Worm (Caenorhabditis elegans) whole organism, L3 larva: ENCODE measurements around the gene parn-2.
A peak's percentile ranks its signal among the peaks of the same experiment; 100 is the strongest.

ENCODE experiments used
- R02D3.7 ChIP-seq: fragments of 150-350 bp; optimal IDR thresholded peaks from 2 replicates; lab custom pipeline; 2014; ENCODE audit warnings: missing biosample characterization, missing genetic modification characterization
- ZK546.5 ChIP-seq: sonication (generic microtip); optimal IDR thresholded peaks from 2 replicates; lab custom pipeline; 2017; ENCODE audit warnings: missing biosample characterization, missing genetic modification characterization
- aly-2 ChIP-seq: fragments of 150-350 bp; optimal IDR thresholded peaks from 2 replicates; lab custom pipeline; 2014; ENCODE audit warnings: missing biosample characterization, missing genetic modification characterization
- ama-1 ChIP-seq: fragments of 150-350 bp; optimal IDR thresholded peaks from 2 replicates; lab custom pipeline; 2018
- ceh-16 ChIP-seq: sonication (generic microtip); optimal IDR thresholded peaks from 2 replicates; lab custom pipeline; 2017; ENCODE audit warnings: missing biosample characterization, missing genetic modification characterization
- ceh-28 ChIP-seq: fragments of 150-350 bp; optimal IDR thresholded peaks from 2 replicates; lab custom pipeline; 2014; ENCODE audit warnings: missing biosample characterization, missing genetic modification reagents, missing genetic modification characterization
- ceh-82 ChIP-seq: fragments of 150-350 bp; optimal IDR thresholded peaks from 2 replicates; lab custom pipeline; 2014; ENCODE audit warnings: missing biosample characterization, missing genetic modification characterization
- ceh-9 ChIP-seq: sonication (generic microtip); optimal IDR thresholded peaks from 2 replicates; lab custom pipeline; 2018; ENCODE audit warnings: missing biosample characterization, missing genetic modification characterization
- daf-12 ChIP-seq: fragments of 150-350 bp; optimal IDR thresholded peaks from 2 replicates; lab custom pipeline; 2014; ENCODE audit warnings: missing biosample characterization, missing genetic modification reagents, missing genetic modification characterization
- egl-27 ChIP-seq: sonication (generic microtip); optimal IDR thresholded peaks from 4 replicates; lab custom pipeline; 2017; ENCODE audit warnings: missing biosample characterization, missing genetic modification reagents, missing genetic modification characterization
- egl-5 ChIP-seq: fragments of 150-350 bp; optimal IDR thresholded peaks from 2 replicates; lab custom pipeline; 2017; ENCODE audit warnings: missing biosample characterization, missing genetic modification reagents, missing genetic modification characterization, inconsistent platforms
- elt-1 ChIP-seq: fragments of 150-350 bp; optimal IDR thresholded peaks from 2 replicates; lab custom pipeline; 2014; ENCODE audit warnings: missing biosample characterization, missing genetic modification characterization
- elt-2 ChIP-seq: sonication (generic microtip); optimal IDR thresholded peaks from 2 replicates; lab custom pipeline; 2016; ENCODE audit warnings: missing genetic modification reagents, mild to moderate bottlenecking, missing genetic modification characterization, missing compliant biosample characterization
- elt-3 ChIP-seq, 3 experiments: fragments of 150-350 bp in 1 of 3; sonication (generic microtip) in 2 of 3; optimal IDR thresholded peaks; 2 replicates in 2 of 3; 4 replicates in 1 of 3; lab custom pipeline; 2014 to 2017; ENCODE audit warnings: missing biosample characterization in 3 of 3, missing genetic modification characterization in 3 of 3
- eor-1 ChIP-seq, 2 experiments: fragments of 150-350 bp; optimal IDR thresholded peaks; 2 replicates each; lab custom pipeline; 2014 to 2018; ENCODE audit warnings: missing biosample characterization in 2 of 2, missing genetic modification characterization in 2 of 2
- fkh-10 ChIP-seq: sonication (generic microtip); optimal IDR thresholded peaks from 2 replicates; lab custom pipeline; 2017; ENCODE audit warnings: missing biosample characterization, missing genetic modification reagents, missing genetic modification characterization
- fkh-2 ChIP-seq: fragments of 150-350 bp; optimal IDR thresholded peaks from 2 replicates; lab custom pipeline; 2014; ENCODE audit warnings: missing biosample characterization, missing genetic modification reagents, missing genetic modification characterization
- fos-1 ChIP-seq: fragments of 150-350 bp; optimal IDR thresholded peaks from 2 replicates; lab custom pipeline; 2014; ENCODE audit warnings: missing biosample characterization, missing genetic modification characterization
- hmg-11 ChIP-seq: sonication (generic microtip); optimal IDR thresholded peaks from 2 replicates; lab custom pipeline; 2016; ENCODE audit warnings: missing genetic modification characterization, missing compliant biosample characterization
- jun-1 ChIP-seq: fragments of 150-350 bp; optimal IDR thresholded peaks from 2 replicates; lab custom pipeline; 2014; ENCODE audit warnings: missing biosample characterization, missing genetic modification reagents, missing genetic modification characterization
- lin-15B ChIP-seq: fragments of 150-350 bp; optimal IDR thresholded peaks from 2 replicates; lab custom pipeline; 2014; ENCODE audit warnings: missing biosample characterization, missing genetic modification characterization
- lin-39 ChIP-seq: fragments of 150-350 bp; optimal IDR thresholded peaks from 2 replicates; lab custom pipeline; 2018; ENCODE audit warnings: missing biosample characterization, missing genetic modification reagents, missing genetic modification characterization
- lsy-12 ChIP-seq: sonication (generic microtip); optimal IDR thresholded peaks from 2 replicates; lab custom pipeline; 2016; ENCODE audit warnings: mild to moderate bottlenecking, missing genetic modification characterization, missing compliant biosample characterization
- mdl-1 ChIP-seq: fragments of 150-350 bp; optimal IDR thresholded peaks from 2 replicates; lab custom pipeline; 2014; ENCODE audit warnings: missing biosample characterization, missing genetic modification characterization
- mml-1 ChIP-seq: fragments of 150-350 bp; sonication (generic microtip); optimal IDR thresholded peaks from 3 replicates; lab custom pipeline; 2014; ENCODE audit warnings: missing biosample characterization, missing genetic modification characterization
- nfya-1 ChIP-seq: sonication (generic microtip); optimal IDR thresholded peaks from 2 replicates; lab custom pipeline; 2017; ENCODE audit warnings: missing genetic modification characterization, mild to moderate bottlenecking, missing compliant biosample characterization, antibody characterized with exemption, moderate library complexity; ENCODE audit not compliant: insufficient read depth
- nhr-11 ChIP-seq: fragments of 150-350 bp; optimal IDR thresholded peaks from 2 replicates; lab custom pipeline; 2014; ENCODE audit warnings: missing biosample characterization, missing genetic modification characterization
- nhr-12 ChIP-seq: fragments of 150-350 bp; optimal IDR thresholded peaks from 2 replicates; lab custom pipeline; 2014; ENCODE audit warnings: missing biosample characterization, missing genetic modification characterization
- nhr-23 ChIP-seq: fragments of 150-350 bp; optimal IDR thresholded peaks from 2 replicates; lab custom pipeline; 2014; ENCODE audit warnings: missing biosample characterization, missing genetic modification reagents, missing genetic modification characterization
- nhr-237 ChIP-seq: fragments of 150-350 bp; optimal IDR thresholded peaks from 2 replicates; lab custom pipeline; 2014; ENCODE audit warnings: missing biosample characterization, missing genetic modification characterization
- nhr-25 ChIP-seq: sonication (generic microtip); optimal IDR thresholded peaks from 2 replicates; lab custom pipeline; 2017; ENCODE audit warnings: missing biosample characterization, missing genetic modification characterization
- nhr-28 ChIP-seq: fragments of 150-350 bp; optimal IDR thresholded peaks from 2 replicates; lab custom pipeline; 2014; ENCODE audit warnings: missing biosample characterization, missing genetic modification characterization
- nhr-43 ChIP-seq: sonication (generic microtip); optimal IDR thresholded peaks from 2 replicates; lab custom pipeline; 2016; ENCODE audit warnings: mild to moderate bottlenecking, missing genetic modification characterization, missing compliant biosample characterization; ENCODE audit not compliant: poor library complexity, severe bottlenecking
- nhr-67 ChIP-seq: fragments of 150-350 bp; optimal IDR thresholded peaks from 2 replicates; lab custom pipeline; 2014; ENCODE audit warnings: missing biosample characterization, missing genetic modification characterization
- nhr-76 ChIP-seq: fragments of 150-350 bp; sonication (generic microtip); optimal IDR thresholded peaks from 5 replicates; lab custom pipeline; 2014; ENCODE audit warnings: missing biosample characterization, missing genetic modification characterization
- nhr-77 ChIP-seq: fragments of 150-350 bp; optimal IDR thresholded peaks from 2 replicates; lab custom pipeline; 2014; ENCODE audit warnings: missing biosample characterization, missing genetic modification characterization
- pha-4 ChIP-seq: fragments of 150-350 bp; optimal IDR thresholded peaks from 2 replicates; lab custom pipeline; 2014; ENCODE audit warnings: missing biosample characterization, missing genetic modification reagents, missing genetic modification characterization
- pqm-1 ChIP-seq: fragments of 150-350 bp; optimal IDR thresholded peaks from 2 replicates; lab custom pipeline; 2017; ENCODE audit warnings: missing biosample characterization, missing genetic modification characterization, inconsistent platforms
- sea-2 ChIP-seq: fragments of 150-350 bp; sonication (generic microtip); optimal IDR thresholded peaks from 4 replicates; lab custom pipeline; 2014; ENCODE audit warnings: missing biosample characterization, missing genetic modification reagents, missing genetic modification characterization
- skn-1 ChIP-seq: fragments of 150-350 bp; optimal IDR thresholded peaks from 2 replicates; lab custom pipeline; 2014; ENCODE audit warnings: missing biosample characterization, missing genetic modification characterization
- snpc-4 ChIP-seq: fragments of 150-350 bp; optimal IDR thresholded peaks from 2 replicates; lab custom pipeline; 2014; ENCODE audit warnings: missing biosample characterization, missing genetic modification characterization
- tbx-2 ChIP-seq: sonication (generic microtip); optimal IDR thresholded peaks from 2 replicates; lab custom pipeline; 2016; ENCODE audit warnings: mild to moderate bottlenecking, missing genetic modification characterization, missing compliant biosample characterization
- unc-39 ChIP-seq: sonication (generic microtip); optimal IDR thresholded peaks from 4 replicates; lab custom pipeline; 2017; ENCODE audit warnings: missing biosample characterization, missing genetic modification characterization
- unc-62 ChIP-seq: fragments of 150-350 bp; sonication (generic microtip); optimal IDR thresholded peaks from 4 replicates; lab custom pipeline; 2014; ENCODE audit warnings: missing biosample characterization, missing genetic modification reagents, missing genetic modification characterization
- zag-1 ChIP-seq: fragments of 150-350 bp; optimal IDR thresholded peaks from 2 replicates; lab custom pipeline; 2014; ENCODE audit warnings: missing biosample characterization, missing genetic modification characterization
- ztf-11 ChIP-seq: fragments of 150-350 bp; optimal IDR thresholded peaks from 2 replicates; lab custom pipeline; 2014; ENCODE audit warnings: missing biosample characterization, missing genetic modification characterization
- ztf-4 ChIP-seq: fragments of 150-350 bp; optimal IDR thresholded peaks from 2 replicates; lab custom pipeline; 2014; ENCODE audit warnings: missing biosample characterization, missing genetic modification characterization

The parn-2 gene

ce11 chrII:12222524-12222923, 33.9 kb downstream of the parn-2 start:
- TF ChIP-seq lin-39 (tag; lab: Kevin White, UChicago) (peak; percentile 76), lsy-12 (peak; percentile 41), unc-62 (GFP tag; lab: Kevin White, UChicago) (peak; percentile 31), ZK546.5 (tag; lab: Kevin White, UChicago) (no peak), nfya-1 (tag; lab: Kevin White, UChicago) (peak; percentile 93), nhr-12 (tag; lab: Kevin White, UChicago) (no peak), sea-2 (peak; percentile 14), unc-39 (tag; lab: Kevin White, UChicago) (no peak), mdl-1 (tag; lab: Kevin White, UChicago) (no peak), eor-1 (tag; optimal IDR thresholded peaks at IDR 0.05; lab: Kevin White, UChicago) (no peak), hmg-11 (tag; lab: Kevin White, UChicago) (peak; percentile 92), tbx-2 (tag; lab: Kevin White, UChicago) (peak; percentile 63), egl-5 (tag; lab: Kevin White, UChicago) (peak; percentile 62), nhr-77 (tag; lab: Kevin White, UChicago) (no peak), lin-15B (tag; lab: Kevin White, UChicago) (peak; percentile 79), nhr-43 (tag; lab: Kevin White, UChicago) (peak; percentile 67), zag-1 (no peak), ceh-9 (tag; lab: Kevin White, UChicago) (no peak), fos-1 (no peak), ama-1 (lab: Kevin White, UChicago) (peak; percentile 5), egl-27 (peak; percentile 27), pqm-1 (tag; lab: Kevin White, UChicago) (no peak), nhr-11 (tag; lab: Kevin White, UChicago) (no peak), skn-1 (peak; percentile 1), nhr-23 (tag; lab: Kevin White, UChicago) (peak; percentile 65), elt-2 (tag; lab: Kevin White, UChicago) (peak; percentile 28), nhr-67 (tag; lab: Kevin White, UChicago) (no peak), daf-12 (tag; lab: Kevin White, UChicago) (no peak), mml-1 (tag; lab: Kevin White, UChicago) (no peak), elt-3 (tag; optimal IDR thresholded peaks at IDR 0.05; lab: Kevin White, UChicago) (no peak), nhr-76 (tag; lab: Kevin White, UChicago) (no peak), elt-1 (tag; lab: Kevin White, UChicago) (no peak), fkh-10 (GFP tag; lab: Kevin White, UChicago) (peak; percentile 35), nhr-28 (tag; lab: Kevin White, UChicago) (no peak), nhr-25 (tag; lab: Kevin White, UChicago) (peak; percentile 90), ceh-16 (tag; lab: Kevin White, UChicago) (no peak), aly-2 (no peak), snpc-4 (tag; lab: Kevin White, UChicago) (peak; percentile 88), fkh-2 (tag; lab: Kevin White, UChicago) (no peak), ztf-4 (tag; lab: Kevin White, UChicago) (no peak), R02D3.7 (tag; lab: Kevin White, UChicago) (peak; percentile 60), ztf-11 (no peak), ceh-82 (tag; lab: Kevin White, UChicago) (no peak), ceh-28 (tag; lab: Kevin White, UChicago) (peak; percentile 84), jun-1 (tag; lab: Kevin White, UChicago) (peak; percentile 5), nhr-237 (no peak), pha-4 (tag; lab: Kevin White, UChicago) (peak; percentile 85)
